Fruit fly (Drosophila melanogaster): Measurements from ENCODE around the gene CG2955.

CG2955 gene

dm6 chr2L:4110132-4110531, 38.9 kb upstream of the CG2955 start (continued):
- TF ChIP-seq Sox15 (GFP tag; optimal IDR thresholded peaks at IDR 0.05) = no peak
- peak; percentile 14 for TF ChIP-seq CG3919 (GFP tag; optimal IDR thresholded peaks at IDR 0.05)
- peak; percentile 13 for TF ChIP-seq CG8632 (GFP tag; optimal IDR thresholded peaks at IDR 0.05)
- TF ChIP-seq Hr38 (GFP tag; optimal IDR thresholded peaks at IDR 0.05) = no peak
- TF ChIP-seq Lpt (GFP tag; optimal IDR thresholded peaks at IDR 0.05) = no peak
- no peak for TF ChIP-seq CG16779 (tag; optimal IDR thresholded peaks at IDR 0.05)
- TF ChIP-seq Met (GFP tag; optimal IDR thresholded peaks at IDR 0.05) = peak; percentile 58
- TF ChIP-seq Eip93F (GFP tag; optimal IDR thresholded peaks at IDR 0.05) = no peak
- TF ChIP-seq CG15336 (GFP tag; IDR thresholded peaks at IDR 0.05) = no peak
- TF ChIP-seq CG1621 (tag; optimal IDR thresholded peaks at IDR 0.05) = peak; percentile 25
- TF ChIP-seq svp (GFP tag) = peak; percentile 74
- TF ChIP-seq vri (GFP tag; optimal IDR thresholded peaks at IDR 0.05) = no peak
- TF ChIP-seq Sox102F (GFP tag; optimal IDR thresholded peaks at IDR 0.05) = peak; percentile 54
- peak; percentile 43 for TF ChIP-seq CG10669 (GFP tag; optimal IDR thresholded peaks at IDR 0.05)

dm6 chr2L:4116656-4117055, 32.4 kb upstream of the CG2955 start:
- TF ChIP-seq CG15336 (GFP tag; IDR thresholded peaks at IDR 0.05) (no peak), achi (GFP tag; optimal IDR thresholded peaks at IDR 0.05) (no peak), CG6163 (GFP tag; IDR thresholded peaks at IDR 0.05) (no peak), Blimp-1 (GFP tag; optimal IDR thresholded peaks at IDR 0.05) (no peak), CG10669 (GFP tag; optimal IDR thresholded peaks at IDR 0.05) (no peak), spab (GFP tag; optimal IDR thresholded peaks at IDR 0.05) (no peak), Hr39 (GFP tag; optimal IDR thresholded peaks at IDR 0.05) (no peak), svp (GFP tag) (peak; percentile 59)

- no peak for TF ChIP-seq CG9139 (GFP tag; optimal IDR thresholded peaks at IDR 0.05)
- peak; percentile 73 for TF ChIP-seq Sox14 (GFP tag; optimal IDR thresholded peaks at IDR 0.05)
- TF ChIP-seq CG11902 (GFP tag; optimal IDR thresholded peaks at IDR 0.05) = peak; percentile 47
- peak; percentile 87 for TF ChIP-seq Hr39 (GFP tag; optimal IDR thresholded peaks at IDR 0.05)
- peak; percentile 43 for TF ChIP-seq CG7368 (GFP tag; optimal IDR thresholded peaks at IDR 0.05)
- TF ChIP-seq CG3032 (tag; optimal IDR thresholded peaks at IDR 0.05) = peak; percentile 57
- peak; percentile 72 for TF ChIP-seq OdsH (GFP tag; optimal IDR thresholded peaks at IDR 0.05)
- peak; percentile 42 for TF ChIP-seq Eip93F (GFP tag; optimal IDR thresholded peaks at IDR 0.05)
- peak; percentile 56 for TF ChIP-seq CG11762 (GFP tag; optimal IDR thresholded peaks at IDR 0.05; ENCODE audit: insufficient read depth)
- TF ChIP-seq esn (GFP tag; optimal IDR thresholded peaks at IDR 0.05) = peak; percentile 89
- peak; percentile 13 for TF ChIP-seq CG16779 (tag; optimal IDR thresholded peaks at IDR 0.05)
- peak; percentile 48 for TF ChIP-seq Lpt (GFP tag; optimal IDR thresholded peaks at IDR 0.05)
- peak; percentile 84 for TF ChIP-seq CG31627 (GFP tag; optimal IDR thresholded peaks at IDR 0.05)
- peak; percentile 13 to 53 for TF ChIP-seq ss (GFP tag; optimal IDR thresholded peaks at IDR 0.05)
- TF ChIP-seq dac (GFP tag; optimal IDR thresholded peaks at IDR 0.05) = no peak
- TF ChIP-seq CG6854 (GFP tag; optimal IDR thresholded peaks at IDR 0.05) = no peak
- TF ChIP-seq Eip78C (GFP tag) = peak; percentile 93
- TF ChIP-seq fkh (GFP tag; optimal IDR thresholded peaks at IDR 0.05) = peak; percentile 37
- TF ChIP-seq net (GFP tag; optimal IDR thresholded peaks at IDR 0.05) = peak; percentile 63
- peak; percentile 78 for TF ChIP-seq CG6163 (GFP tag; IDR thresholded peaks at IDR 0.05)
- TF ChIP-seq CG8632 (GFP tag; optimal IDR thresholded peaks at IDR 0.05) = peak; percentile 63
- peak; percentile 90 for TF ChIP-seq svp (GFP tag)
- peak; percentile 73 for TF ChIP-seq CG3919 (GFP tag; optimal IDR thresholded peaks at IDR 0.05)
- peak; percentile 59 for TF ChIP-seq CG32006 (GFP tag; optimal IDR thresholded peaks at IDR 0.05)
- TF ChIP-seq Gug (GFP tag; IDR thresholded peaks at IDR 0.05) = peak; percentile 52
- peak; percentile 71 for TF ChIP-seq CG15336 (GFP tag; IDR thresholded peaks at IDR 0.05)
- peak; percentile 41 for TF ChIP-seq Blimp-1 (GFP tag; optimal IDR thresholded peaks at IDR 0.05)
- TF ChIP-seq CG4318 (GFP tag; optimal IDR thresholded peaks at IDR 0.05) = no peak
- peak; percentile 51 for TF ChIP-seq Sox15 (GFP tag; optimal IDR thresholded peaks at IDR 0.05)
- no peak for TF ChIP-seq CG6276 (GFP tag; optimal IDR thresholded peaks at IDR 0.05)
- TF ChIP-seq CG6792 (GFP tag; optimal IDR thresholded peaks at IDR 0.05) = peak; percentile 81
- peak; percentile 67 for TF ChIP-seq CG10631 (GFP tag; optimal IDR thresholded peaks at IDR 0.05)
- peak; percentile 24; the same call in 1 of the 2 replicates for TF ChIP-seq CG11294 (GFP tag; IDR thresholded peaks at IDR 0.05)
- TF ChIP-seq vri (GFP tag; optimal IDR thresholded peaks at IDR 0.05) = peak; percentile 87
- TF ChIP-seq CG34406 (GFP tag; optimal IDR thresholded peaks at IDR 0.05) = peak; percentile 75
- peak; percentile 83 for TF ChIP-seq lz (GFP tag; optimal IDR thresholded peaks at IDR 0.05)
- TF ChIP-seq Ets21C (GFP tag; optimal IDR thresholded peaks at IDR 0.05) = peak; percentile 72
- peak; percentile 61 for TF ChIP-seq CG1621 (tag; optimal IDR thresholded peaks at IDR 0.05)
- TF ChIP-seq Sox102F (GFP tag; optimal IDR thresholded peaks at IDR 0.05) = peak; percentile 83
Observed at dm6 chr2L:4118983-4119670, 30.0 kb upstream of the CG2955 start.
